Fruit fly (Drosophila melanogaster): ENCODE results near the gene P5cr.

- TF ChIP-seq CTCF (optimal IDR thresholded peaks at IDR 0.05) (no peak), CG8478 (optimal IDR thresholded peaks at IDR 0.05) (no peak)
These were observed 36.7 kb downstream of the P5cr start for dm6 chr3R:19065474-19065873.
